Fruit fly (Drosophila melanogaster): ENCODE data around the gene RnpS1.
A peak's percentile ranks its signal among the peaks of the same experiment; 100 is the strongest.

Gene RnpS1

DNA sequence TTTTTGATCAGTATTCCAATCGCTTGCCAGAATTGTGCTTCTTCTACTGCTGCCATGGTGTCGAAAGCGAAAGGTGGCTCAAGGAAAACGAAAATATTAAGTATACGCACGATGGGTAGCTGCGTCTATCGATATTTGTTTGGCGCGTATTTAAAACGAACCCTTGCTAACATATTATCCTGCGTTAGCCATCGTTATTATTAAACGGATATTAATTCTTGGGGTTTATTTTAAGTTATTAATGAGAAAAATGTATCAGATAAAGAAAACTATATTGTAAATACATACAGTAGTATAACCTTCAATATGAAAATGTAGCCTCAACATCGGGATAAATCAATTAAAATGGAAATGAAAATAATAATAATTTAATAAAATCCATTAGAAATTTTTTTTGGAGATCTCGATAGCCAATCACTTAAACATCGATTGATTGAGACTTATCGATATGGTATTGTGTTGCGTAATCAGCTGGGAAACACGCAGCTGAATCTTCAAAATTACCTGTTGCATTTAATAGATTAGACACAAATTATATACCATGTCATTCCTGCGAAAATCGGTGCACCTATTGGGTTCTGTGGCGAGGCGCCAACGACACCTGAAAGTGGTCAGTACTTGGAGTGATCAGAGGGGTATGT is 3.6 kb downstream of the RnpS1 start, which contains the start of the genes CG9386 and BckdhA (continued):
- TF ChIP-seq seq (GFP tag; IDR thresholded peaks at IDR 0.05) = no peak
- 0 out of 3 replicates have a peak, but pooled peaks have one; percentile 25 for TF ChIP-seq otp (GFP tag; IDR thresholded peaks at IDR 0.05)
- TF ChIP-seq lmd (GFP tag; IDR thresholded peaks at IDR 0.05) = peak; percentile 48; the same call in 1 of the 2 replicates
- no peak for TF ChIP-seq CG17328 (GFP tag; IDR thresholded peaks at IDR 0.05)
- TF ChIP-seq CG7839 (tag; optimal IDR thresholded peaks at IDR 0.05) = peak; percentile 59
- no peak for TF ChIP-seq croc (GFP tag; conservative IDR thresholded peaks at IDR 0.05)
- no peak for TF ChIP-seq dimm (GFP tag; IDR thresholded peaks at IDR 0.05)
- no peak for TF ChIP-seq Oaz (GFP tag; IDR thresholded peaks at IDR 0.05)
- TF ChIP-seq Hand (GFP tag; optimal IDR thresholded peaks at IDR 0.05) = no peak
- TF ChIP-seq CG30431 (GFP tag; optimal IDR thresholded peaks at IDR 0.05) = no peak
- no peak for TF ChIP-seq salm (tag; optimal IDR thresholded peaks at IDR 0.05)
- 0 out of 3 replicates have a peak, but pooled peaks have one; percentile 5 for TF ChIP-seq Opbp (GFP tag; IDR thresholded peaks at IDR 0.05; ENCODE audit: partially characterized antibody)
- TF ChIP-seq CG16815 (GFP tag; optimal IDR thresholded peaks at IDR 0.05) = no peak
- peak; percentile 6 for TF ChIP-seq slp2 (GFP tag; optimal IDR thresholded peaks at IDR 0.05)
- peak; percentile 67; the same call in 2 of the 3 replicates for TF ChIP-seq hb (GFP tag; IDR thresholded peaks at IDR 0.05; ENCODE audit: partially characterized antibody)
- no peak for TF ChIP-seq crc (GFP tag; optimal IDR thresholded peaks at IDR 0.05)
- TF ChIP-seq CG10267 (tag; optimal IDR thresholded peaks at IDR 0.05) = peak; percentile 57
- TF ChIP-seq Elba2 (GFP tag; optimal IDR thresholded peaks at IDR 0.05) = no peak
- peak; percentile 36 for TF ChIP-seq CG2129 (GFP tag; IDR thresholded peaks at IDR 0.05; ENCODE audit: partially characterized antibody)
- TF ChIP-seq chn (GFP tag; optimal IDR thresholded peaks at IDR 0.05) = peak; percentile 61
- no peak for TF ChIP-seq Doc2 (GFP tag; IDR thresholded peaks at IDR 0.05)
- TF ChIP-seq Mrtf (GFP tag; IDR thresholded peaks at IDR 0.05) = no peak
- TF ChIP-seq Oli (tag; optimal IDR thresholded peaks at IDR 0.05) = peak; percentile 21
- no peak for TF ChIP-seq dati (GFP tag; IDR thresholded peaks at IDR 0.05)
- peak; percentile 64 for TF ChIP-seq vnd (GFP tag; IDR thresholded peaks at IDR 0.05; ENCODE audit: partially characterized antibody)
- no peak for TF ChIP-seq CG6654 (GFP tag; optimal IDR thresholded peaks at IDR 0.05)
- TF ChIP-seq TFAM (GFP tag; optimal IDR thresholded peaks at IDR 0.05) = no peak
- TF ChIP-seq CG9932 (GFP tag; IDR thresholded peaks at IDR 0.05) = peak; percentile 80
- TF ChIP-seq pum (GFP tag; optimal IDR thresholded peaks at IDR 0.05) = peak; percentile 34
- TF ChIP-seq CG11093 (GFP tag; IDR thresholded peaks at IDR 0.05) = no peak
- TF ChIP-seq run (tag; optimal IDR thresholded peaks at IDR 0.05) = no peak
- TF ChIP-seq grau (tag; optimal IDR thresholded peaks at IDR 0.05) = peak; percentile 56
- no peak for TF ChIP-seq CG15269 (tag; optimal IDR thresholded peaks at IDR 0.05)
- peak; percentile 34 for TF ChIP-seq CG18476 (GFP tag; optimal IDR thresholded peaks at IDR 0.05)
- peak; percentile 45 for TF ChIP-seq CG17829 (tag; optimal IDR thresholded peaks at IDR 0.05)
- TF ChIP-seq fd64A (GFP tag; optimal IDR thresholded peaks at IDR 0.05) = no peak
- TF ChIP-seq CG2120 (GFP tag; optimal IDR thresholded peaks at IDR 0.05) = peak; percentile 81
- TF ChIP-seq Deaf1 (tag; optimal IDR thresholded peaks at IDR 0.05) = no peak
- 0 out of 3 replicates have a peak, but pooled peaks have one; percentile 32 for TF ChIP-seq dysf (GFP tag; IDR thresholded peaks at IDR 0.05)
- TF ChIP-seq Jarid2 (GFP tag; optimal IDR thresholded peaks at IDR 0.05) = no peak
- peak; percentile 85 for TF ChIP-seq Dll (GFP tag; IDR thresholded peaks at IDR 0.05; ENCODE audit: partially characterized antibody)
- TF ChIP-seq wdn (GFP tag; IDR thresholded peaks at IDR 0.05) = no peak
- TF ChIP-seq pho (GFP tag; optimal IDR thresholded peaks at IDR 0.05) = peak; percentile 53
- no peak for TF ChIP-seq gcm2 (GFP tag; optimal IDR thresholded peaks at IDR 0.05)
- TF ChIP-seq Myb (GFP tag; optimal IDR thresholded peaks at IDR 0.05) = peak; percentile 29
- TF ChIP-seq fu2 (GFP tag; optimal IDR thresholded peaks at IDR 0.05) = peak; percentile 46
- TF ChIP-seq Abd-B (GFP tag; optimal IDR thresholded peaks at IDR 0.05) = no peak
- no peak for TF ChIP-seq Hr39 (optimal IDR thresholded peaks at IDR 0.05)
- TF ChIP-seq crp (GFP tag; optimal IDR thresholded peaks at IDR 0.05) = peak in 1 of 2 experiments; percentile 76
- no peak for TF ChIP-seq corto (GFP tag; optimal IDR thresholded peaks at IDR 0.05)
